Worm (Caenorhabditis elegans) whole organism, early embryonic: ENCODE data around the gene lin-52.

Source experiments
- B0310.2 ChIP-seq: sonication (generic microtip); optimal IDR thresholded peaks from 2 replicates; lab custom pipeline; 2016; ENCODE audit warnings: mild to moderate bottlenecking, missing genetic modification characterization, missing compliant biosample characterization
- F13C5.2 ChIP-seq: sonication (generic microtip); optimal IDR thresholded peaks from 2 replicates; lab custom pipeline; 2017; ENCODE audit warnings: mild to moderate bottlenecking, missing genetic modification characterization, inconsistent platforms, missing compliant biosample characterization
- aly-1 ChIP-seq: sonication (generic microtip); optimal IDR thresholded peaks from 2 replicates; lab custom pipeline; 2016; ENCODE audit warnings: missing genetic modification characterization, missing compliant biosample characterization
- ama-1 ChIP-seq: fragments of 150-350 bp; optimal IDR thresholded peaks from 2 replicates; lab custom pipeline; 2014
- ceh-13 ChIP-seq: fragments of 200-800 bp; sonication (Bioruptor generic); optimal IDR thresholded peaks from 2 replicates; lab custom pipeline; 2018; ENCODE audit warnings: mild to moderate bottlenecking, missing genetic modification characterization, missing compliant biosample characterization
- ceh-36 ChIP-seq: sonication (generic microtip); optimal IDR thresholded peaks from 2 replicates; lab custom pipeline; 2016; ENCODE audit warnings: missing genetic modification characterization, inconsistent platforms, missing compliant biosample characterization
- ets-7 ChIP-seq: sonication (generic microtip); optimal IDR thresholded peaks from 2 replicates; lab custom pipeline; 2016; ENCODE audit warnings: missing genotype, missing genetic modification characterization, missing compliant biosample characterization
- flt-1 ChIP-seq: fragments of 200-800 bp; sonication (Bioruptor generic); IDR thresholded peaks from 2 replicates; pipeline ENCODE4 v1.3.6; 2022; ENCODE audit warnings: missing genetic modification characterization, missing compliant biosample characterization
- hmbx-1 ChIP-seq: sonication (generic microtip); optimal IDR thresholded peaks from 2 replicates; lab custom pipeline; 2016; ENCODE audit warnings: mild to moderate bottlenecking, missing genetic modification characterization, missing compliant biosample characterization
- hmg-4 ChIP-seq: fragments of 200-800 bp; sonication (Bioruptor generic); optimal IDR thresholded peaks from 2 replicates; lab custom pipeline; 2018; ENCODE audit warnings: mild to moderate bottlenecking, missing genetic modification characterization, missing compliant biosample characterization
- hnd-1 ChIP-seq: sonication (generic microtip); optimal IDR thresholded peaks from 2 replicates; lab custom pipeline; 2016; ENCODE audit warnings: missing genetic modification characterization, missing compliant biosample characterization
- pes-1 ChIP-seq: fragments of 200-800 bp; sonication (Bioruptor generic); IDR thresholded peaks from 2 replicates; pipeline ENCODE4 v1.3.6; 2022; ENCODE audit warnings: missing genetic modification reagents, missing genetic modification characterization, missing compliant biosample characterization
- scrt-1 ChIP-seq: fragments of 200-800 bp; sonication (Bioruptor generic); IDR thresholded peaks from 2 replicates; pipeline ENCODE4 v1.3.6; 2022; ENCODE audit warnings: missing genetic modification characterization, missing compliant biosample characterization
- sea-1 ChIP-seq: fragments of 200-800 bp; sonication (Bioruptor generic); conservative IDR thresholded peaks from 2 replicates; pipeline ENCODE4 v1.3.6; 2022; ENCODE audit warnings: missing genetic modification characterization, missing compliant biosample characterization
- tbx-11 ChIP-seq: fragments of 200-800 bp; sonication (Bioruptor generic); IDR thresholded peaks from 2 replicates; pipeline ENCODE4 v1.3.6; 2022; ENCODE audit warnings: missing genetic modification characterization, missing compliant biosample characterization
- tbx-37 ChIP-seq: fragments of 200-800 bp; sonication (Bioruptor generic); conservative IDR thresholded peaks from 2 replicates; pipeline ENCODE4 v1.3.6; 2022; ENCODE audit warnings: missing genetic modification reagents, missing genetic modification characterization, missing compliant biosample characterization
- tra-4 ChIP-seq: sonication (generic microtip); optimal IDR thresholded peaks from 2 replicates; lab custom pipeline; 2017; ENCODE audit warnings: missing genetic modification characterization, missing compliant biosample characterization

lin-52 gene

ce11 chrIII:9832569-9832968 is 8.0 kb upstream of the lin-52 start:
- TF ChIP-seq tbx-37 (GFP tag; lab: Robert Waterston, UW) (no peak), hnd-1 (tag; lab: Kevin White, UChicago) (no peak), B0310.2 (tag; lab: Kevin White, UChicago) (no peak), flt-1 (GFP tag; lab: Robert Waterston, UW) (no peak), ama-1 (lab: Kevin White, UChicago) (no peak)

DNA sequence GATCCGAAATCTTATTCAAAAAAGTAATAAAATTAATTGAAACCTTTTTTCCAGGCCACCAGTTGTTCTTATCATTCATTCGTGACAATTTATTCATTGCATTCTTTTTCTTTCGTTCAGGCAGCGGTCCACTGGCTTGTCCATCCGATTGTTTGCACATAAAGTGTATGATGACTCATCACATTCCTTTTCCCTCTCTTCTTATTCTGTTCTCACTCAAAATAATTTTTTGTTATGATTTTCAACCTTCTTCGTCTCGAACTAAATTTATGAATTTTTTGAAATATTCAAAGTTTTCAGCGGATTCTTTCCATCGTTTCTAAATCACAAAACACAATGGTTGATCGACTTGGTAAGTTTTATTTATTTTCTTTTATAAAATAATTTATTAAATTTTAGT is 6.0 kb upstream of the lin-52 start, which contains the start of gene ZK632.12:
ZK632.12 (plus strand) TSS at position 301 of the 400 bp plus-strand sequence.
- TF ChIP-seq ets-7 (tag; lab: Kevin White, UChicago) (no peak), ceh-36 (no peak), scrt-1 (GFP tag; lab: Robert Waterston, UW) (no peak), F13C5.2 (no peak), hnd-1 (tag; lab: Kevin White, UChicago) (no peak), tra-4 (tag; lab: Kevin White, UChicago) (no peak), hmbx-1 (tag; lab: Kevin White, UChicago) (no peak), ama-1 (lab: Kevin White, UChicago) (no peak), sea-1 (no peak), aly-1 (tag; lab: Kevin White, UChicago) (no peak), flt-1 (GFP tag; lab: Robert Waterston, UW) (no peak), hmg-4 (no peak), ceh-13 (GFP tag; lab: Kevin White, UChicago) (no peak)

DNA sequence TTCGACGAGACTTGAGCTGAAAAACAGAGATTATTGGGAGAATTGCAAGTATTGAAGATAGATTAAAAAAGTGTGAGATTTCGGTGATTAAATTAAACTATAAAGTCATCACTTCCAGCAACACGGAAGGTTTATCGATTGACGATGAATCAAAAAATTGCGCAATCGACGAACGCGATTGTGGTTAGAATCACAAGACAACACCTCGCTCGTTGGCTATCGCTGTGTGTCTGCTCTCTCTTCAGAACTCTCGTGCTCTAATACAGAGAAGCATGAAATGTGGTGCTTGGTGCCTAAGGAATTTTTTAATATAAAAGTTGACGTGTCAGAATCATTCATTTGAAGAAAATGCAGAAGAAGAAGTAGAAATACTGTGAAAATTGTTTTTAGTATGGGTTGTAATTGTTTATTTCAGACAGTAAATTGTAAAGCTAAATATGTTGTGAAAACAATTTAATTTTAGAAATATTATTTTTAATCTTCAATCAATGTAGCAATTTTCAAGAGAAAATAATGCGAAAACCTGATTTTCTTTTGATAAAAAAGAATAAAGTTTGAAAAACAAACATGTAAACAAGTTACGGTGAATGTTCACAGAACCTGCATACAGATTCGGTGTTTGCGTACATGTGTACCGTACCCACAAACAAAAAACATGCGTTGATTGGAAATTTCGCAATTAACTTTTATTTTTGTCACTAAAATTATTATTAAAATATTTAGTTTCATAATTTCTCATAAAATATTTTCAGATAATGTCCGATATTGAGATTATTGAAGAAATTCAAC is 2.8 kb upstream of the lin-52 start, which contains the start of the genes ZK632.10 and ZK632.11:
ZK632.10 (minus strand) TSS at position 560 of the 789 bp plus-strand sequence.
ZK632.11 (plus strand) TSS at position 753 of the 789 bp plus-strand sequence.
- TF ChIP-seq hmbx-1 (tag; lab: Kevin White, UChicago) (no peak), ceh-36 (no peak)

ce11 chrIII:9826005-9826404 is 1.5 kb upstream of the lin-52 start:
- TF ChIP-seq pes-1 (GFP tag; lab: Robert Waterston, UW): no peak
- no peak for TF ChIP-seq F13C5.2
- no peak for TF ChIP-seq aly-1 (tag; lab: Kevin White, UChicago)
- no peak for TF ChIP-seq hmg-4
- TF ChIP-seq B0310.2 (tag; lab: Kevin White, UChicago): no peak
- no peak for TF ChIP-seq tbx-37 (GFP tag; lab: Robert Waterston, UW)
- TF ChIP-seq ceh-36: no peak
- no peak for TF ChIP-seq ets-7 (tag; lab: Kevin White, UChicago)
- no peak for TF ChIP-seq sea-1
- no peak for TF ChIP-seq flt-1 (GFP tag; lab: Robert Waterston, UW)
- TF ChIP-seq tra-4 (tag; lab: Kevin White, UChicago): no peak
- TF ChIP-seq scrt-1 (GFP tag; lab: Robert Waterston, UW): no peak
- TF ChIP-seq hmbx-1 (tag; lab: Kevin White, UChicago): no peak

DNA sequence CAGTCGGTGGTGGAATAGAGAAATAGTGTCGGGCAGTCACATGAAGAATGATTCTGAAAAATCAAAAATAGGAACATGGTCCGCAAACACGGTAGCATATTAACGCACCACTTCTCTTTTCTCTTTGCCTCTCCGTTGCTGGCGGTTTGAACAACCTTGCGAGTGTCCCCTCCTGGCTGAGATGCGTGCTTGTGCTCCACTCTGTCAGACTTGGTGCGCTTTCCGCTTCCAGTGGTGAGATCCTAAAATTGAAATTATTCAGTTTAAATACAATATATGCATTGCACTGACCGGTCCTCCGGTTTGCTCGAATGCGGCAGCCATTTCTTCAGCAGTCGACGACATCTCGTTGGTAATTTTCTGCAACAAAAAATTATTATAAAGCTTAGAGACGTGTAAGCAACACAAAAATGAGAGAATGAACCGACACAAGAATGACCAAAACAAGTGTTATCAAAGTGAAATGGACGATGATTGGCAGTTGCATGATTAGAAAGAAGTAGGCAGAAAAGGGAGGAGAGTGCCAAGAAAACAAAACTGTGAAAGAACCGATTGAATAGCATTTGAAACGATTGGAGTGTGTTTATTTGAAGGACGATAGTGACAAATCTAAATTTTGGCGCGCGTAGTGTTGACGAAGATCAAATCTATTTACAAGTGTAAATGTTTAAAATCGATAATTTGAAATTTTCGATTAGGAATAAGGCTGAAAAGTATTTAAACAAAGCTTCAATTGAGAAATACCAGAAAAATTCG is 701 bp upstream of the lin-52 start, which contains the start of gene ZK632.9:
ZK632.9 (minus strand) TSS at position 360 of the 756 bp plus-strand sequence.
- TF ChIP-seq ceh-13 (GFP tag; lab: Kevin White, UChicago) (no peak), tra-4 (tag; lab: Kevin White, UChicago) (no peak), hnd-1 (tag; lab: Kevin White, UChicago) (no peak), tbx-37 (GFP tag; lab: Robert Waterston, UW) (no peak), sea-1 (no peak), F13C5.2 (no peak), hmg-4 (no peak), ama-1 (lab: Kevin White, UChicago) (no peak), hmbx-1 (tag; lab: Kevin White, UChicago) (no peak), B0310.2 (tag; lab: Kevin White, UChicago) (no peak)

ce11 chrIII:9823748-9824147 is 802 bp downstream of the lin-52 start:
- no peak for TF ChIP-seq ama-1 (lab: Kevin White, UChicago)
- TF ChIP-seq ceh-13 (GFP tag; lab: Kevin White, UChicago): no peak
- TF ChIP-seq tbx-11: no peak
- no peak for TF ChIP-seq hmg-4
- no peak for TF ChIP-seq scrt-1 (GFP tag; lab: Robert Waterston, UW)
- no peak for TF ChIP-seq ceh-36
- no peak for TF ChIP-seq tra-4 (tag; lab: Kevin White, UChicago)
- TF ChIP-seq hmbx-1 (tag; lab: Kevin White, UChicago): no peak

- TF ChIP-seq hnd-1 (tag; lab: Kevin White, UChicago) (no peak), flt-1 (GFP tag; lab: Robert Waterston, UW) (no peak), tra-4 (tag; lab: Kevin White, UChicago) (no peak), ceh-13 (GFP tag; lab: Kevin White, UChicago) (no peak), pes-1 (GFP tag; lab: Robert Waterston, UW) (no peak), ceh-36 (no peak), hmbx-1 (tag; lab: Kevin White, UChicago) (no peak), tbx-11 (no peak), sea-1 (no peak), F13C5.2 (no peak)
Measured at ce11 chrIII:9822942-9823341, 1.6 kb downstream of the lin-52 start, which contains the start of gene arl-5. Gene arl-5, plus strand, starts transcription at chrIII:9823242.
